Worm (Caenorhabditis elegans): Measurements from ENCODE around the gene fbxc-18.
"Not testable (repeated sequence)": the region's sequence is repeated elsewhere in the genome, so short reads cannot be mapped to it uniquely, and the experiment has no call there.

- not testable (repeated sequence) for TF ChIP-seq nhr-77 (tag; optimal IDR thresholded peaks at IDR 0.05); nhr-12 (tag; optimal IDR thresholded peaks at IDR 0.05); elt-1 (tag; optimal IDR thresholded peaks at IDR 0.05); egl-27 (tag; optimal IDR thresholded peaks at IDR 0.05); hmg-11 (tag; optimal IDR thresholded peaks at IDR 0.05); elt-3 (tag; optimal IDR thresholded peaks at IDR 0.05); pqm-1 (tag; optimal IDR thresholded peaks at IDR 0.05); R02D3.7 (tag; optimal IDR thresholded peaks at IDR 0.05); ceh-28 (tag; optimal IDR thresholded peaks at IDR 0.05); nfya-1 (tag; optimal IDR thresholded peaks at IDR 0.05; ENCODE audit: insufficient read depth); lin-39 (tag; optimal IDR thresholded peaks at IDR 0.05)
Measured at ce11 chrII:994231-994630, 27.4 kb upstream of the fbxc-18 start, which contains the start of gene F45D11.7.
